Fruit fly (Drosophila melanogaster) whole organism, embryonic: ENCODE data around the gene CG17230.
A peak's percentile ranks its signal among the peaks of the same experiment; 100 is the strongest.

Source experiments
- Aef1 ChIP-seq: fragments of 200-800 bp; sonication (Bioruptor generic); IDR thresholded peaks from 3 replicates; pipeline ENCODE4 v1.3.6; 2022; ENCODE audit warnings: missing biosample characterization, missing genetic modification characterization
- Blimp-1 ChIP-seq: fragments of 200-800 bp; sonication (Bioruptor generic); optimal IDR thresholded peaks from 3 replicates; lab custom pipeline; 2018; ENCODE audit warnings: missing biosample characterization, missing genetic modification characterization, mild to moderate bottlenecking, moderate library complexity, missing genetic modification reagents
- CG10267 ChIP-seq: fragments of 200-800 bp; sonication (Bioruptor generic); optimal IDR thresholded peaks from 2 replicates; lab custom pipeline; 2018; ENCODE audit warnings: missing biosample characterization, mild to moderate bottlenecking, missing genetic modification characterization, moderate library complexity
- CG12104 ChIP-seq: fragments of 200-800 bp; sonication (Bioruptor generic); optimal IDR thresholded peaks from 3 replicates; lab custom pipeline; 2016; ENCODE audit warnings: missing biosample characterization, missing genetic modification characterization
- CG12391 ChIP-seq: fragments of 200-800 bp; sonication (Bioruptor generic); optimal IDR thresholded peaks from 3 replicates; lab custom pipeline; 2018; ENCODE audit warnings: missing biosample characterization, mild to moderate bottlenecking, missing genetic modification characterization, moderate library complexity
- CG12769 ChIP-seq: fragments of 200-800 bp; sonication (Bioruptor generic); optimal IDR thresholded peaks from 2 replicates; lab custom pipeline; 2019; ENCODE audit warnings: missing biosample characterization, mild to moderate bottlenecking, missing genetic modification characterization, moderate library complexity
- CG13287 ChIP-seq: fragments of 200-800 bp; sonication (Bioruptor generic); IDR thresholded peaks from 2 replicates; pipeline ENCODE4 v1.3.6; 2022; ENCODE audit warnings: missing biosample characterization, missing genetic modification characterization; ENCODE audit not compliant: partially characterized antibody
- CG13296 ChIP-seq: fragments of 200-800 bp; sonication (Bioruptor generic); optimal IDR thresholded peaks from 3 replicates; lab custom pipeline; 2018; ENCODE audit warnings: missing biosample characterization, mild to moderate bottlenecking, missing genetic modification characterization
- CG14710 ChIP-seq: fragments of 200-800 bp; sonication (Bioruptor generic); optimal IDR thresholded peaks from 3 replicates; lab custom pipeline; 2019; ENCODE audit warnings: missing biosample characterization, mild to moderate bottlenecking, missing genetic modification characterization, moderate library complexity
- CG15479 ChIP-seq: fragments of 200-800 bp; sonication (Bioruptor generic); optimal IDR thresholded peaks from 3 replicates; lab custom pipeline; 2019; ENCODE audit warnings: missing biosample characterization, mild to moderate bottlenecking, missing genetic modification characterization, moderate library complexity
- CG17328 ChIP-seq: fragments of 200-800 bp; sonication (Bioruptor generic); IDR thresholded peaks from 2 replicates; pipeline ENCODE4 v1.3.6; 2022; ENCODE audit warnings: missing biosample characterization, missing genetic modification characterization
- CG3281 ChIP-seq: fragments of 200-800 bp; sonication (Bioruptor generic); optimal IDR thresholded peaks from 3 replicates; lab custom pipeline; 2017; ENCODE audit warnings: missing biosample characterization, mild to moderate bottlenecking, missing genetic modification characterization
- CG33213 ChIP-seq: fragments of 200-800 bp; sonication (Bioruptor generic); optimal IDR thresholded peaks from 3 replicates; lab custom pipeline; 2016; ENCODE audit warnings: missing biosample characterization, missing genetic modification characterization
- CG34224 ChIP-seq: fragments of 200-800 bp; sonication (Bioruptor generic); IDR thresholded peaks from 3 replicates; pipeline ENCODE4 v1.3.6; 2022; ENCODE audit warnings: missing biosample characterization, missing genetic modification characterization; ENCODE audit not compliant: partially characterized antibody
- CG4360 ChIP-seq: fragments of 200-800 bp; sonication (Bioruptor generic); IDR thresholded peaks from 2 replicates; pipeline ENCODE4 v1.3.6; 2022; ENCODE audit warnings: missing biosample characterization, missing genetic modification characterization
- CG6689 ChIP-seq: fragments of 200-800 bp; sonication (Bioruptor generic); IDR thresholded peaks from 2 replicates; pipeline ENCODE4 v1.3.6; 2022; ENCODE audit warnings: missing biosample characterization, missing genetic modification characterization
- CG9876 ChIP-seq: fragments of 200-800 bp; sonication (Bioruptor generic); optimal IDR thresholded peaks from 2 replicates; lab custom pipeline; 2016; ENCODE audit warnings: missing biosample characterization, missing genetic modification characterization
- CG9932 ChIP-seq: fragments of 200-800 bp; sonication (Bioruptor generic); IDR thresholded peaks from 2 replicates; pipeline ENCODE4 v1.3.6; 2022; ENCODE audit warnings: missing biosample characterization, missing genetic modification characterization
- Dad ChIP-seq: fragments of 200-800 bp; sonication (Bioruptor generic); optimal IDR thresholded peaks from 3 replicates; lab custom pipeline; 2016; ENCODE audit warnings: missing biosample characterization, missing genetic modification characterization
- Dbx ChIP-seq: fragments of 200-800 bp; sonication (Bioruptor generic); IDR thresholded peaks from 3 replicates; pipeline ENCODE4 v1.3.6; 2022; ENCODE audit warnings: missing biosample characterization, missing genetic modification characterization
- Dek ChIP-seq: fragments of 200-800 bp; sonication (Bioruptor generic); optimal IDR thresholded peaks from 3 replicates; lab custom pipeline; 2019; ENCODE audit warnings: missing biosample characterization, mild to moderate bottlenecking, missing genetic modification characterization, moderate library complexity
- E2f2 ChIP-seq: fragments of 200-800 bp; sonication (Bioruptor generic); IDR thresholded peaks from 2 replicates; pipeline ENCODE4 v1.3.6; 2022; ENCODE audit warnings: missing biosample characterization, missing genetic modification characterization
- Eip74EF ChIP-seq, 2 experiments: fragments of 200-800 bp in 1 of 2; fragments of >200 bp in 1 of 2; sonication (Bioruptor generic) in 1 of 2; optimal IDR thresholded peaks; 2 replicates each; lab custom pipeline; 2017 to 2019; ENCODE audit warnings: missing biosample characterization in 2 of 2, missing genetic modification characterization in 2 of 2, mild to moderate bottlenecking in 1 of 2, moderate library complexity in 1 of 2
- Fer1 ChIP-seq: fragments of 200-800 bp; sonication (Bioruptor generic); optimal IDR thresholded peaks from 2 replicates; lab custom pipeline; 2017; ENCODE audit warnings: missing biosample characterization, mild to moderate bottlenecking, missing genetic modification characterization
- HmgD ChIP-seq: fragments of 200-800 bp; sonication (Bioruptor generic); optimal IDR thresholded peaks from 3 replicates; lab custom pipeline; 2016; ENCODE audit warnings: missing biosample characterization, missing genetic modification characterization
- Hr39 ChIP-seq: fragments of >200 bp; optimal IDR thresholded peaks from 2 replicates; lab custom pipeline; 2017
- Lim3 ChIP-seq: fragments of 200-800 bp; sonication (Bioruptor generic); IDR thresholded peaks from 2 replicates; pipeline ENCODE4 v1.3.6; 2022; ENCODE audit warnings: missing biosample characterization, missing genetic modification characterization
- MESR4 ChIP-seq: fragments of 200-800 bp; sonication (Bioruptor generic); optimal IDR thresholded peaks from 2 replicates; lab custom pipeline; 2018; ENCODE audit warnings: missing biosample characterization, mild to moderate bottlenecking, missing genetic modification characterization, moderate library complexity
- NK7.1 ChIP-seq: fragments of 200-800 bp; sonication (Bioruptor generic); optimal IDR thresholded peaks from 3 replicates; lab custom pipeline; 2016; ENCODE audit warnings: missing biosample characterization, missing genetic modification characterization
- Ptx1 ChIP-seq: fragments of 200-800 bp; sonication (Bioruptor generic); IDR thresholded peaks from 2 replicates; pipeline ENCODE4 v1.3.6; 2022; ENCODE audit warnings: missing biosample characterization, missing genetic modification characterization
- Scr ChIP-seq: fragments of 200-800 bp; sonication (Bioruptor generic); IDR thresholded peaks from 2 replicates; pipeline ENCODE4 v1.3.6; 2022; ENCODE audit warnings: missing biosample characterization, missing genetic modification characterization; ENCODE audit not compliant: partially characterized antibody
- Sox102F ChIP-seq: fragments of 200-800 bp; sonication (Bioruptor generic); optimal IDR thresholded peaks from 2 replicates; lab custom pipeline; 2018; ENCODE audit warnings: missing biosample characterization, mild to moderate bottlenecking, missing genetic modification characterization, moderate library complexity
- ac ChIP-seq: fragments of 200-800 bp; sonication (Bioruptor generic); optimal IDR thresholded peaks from 3 replicates; lab custom pipeline; 2017; ENCODE audit warnings: missing biosample characterization, mild to moderate bottlenecking, missing genetic modification characterization
- cad ChIP-seq: fragments of >200 bp; optimal IDR thresholded peaks from 2 replicates; lab custom pipeline; 2017; ENCODE audit warnings: missing biosample characterization, missing genetic modification characterization
- disco-r ChIP-seq: fragments of 200-800 bp; sonication (Bioruptor generic); optimal IDR thresholded peaks from 2 replicates; lab custom pipeline; 2016; ENCODE audit warnings: missing biosample characterization, missing genetic modification characterization
- dm ChIP-seq: fragments of 200-800 bp; sonication (Bioruptor generic); optimal IDR thresholded peaks from 3 replicates; lab custom pipeline; 2016; ENCODE audit warnings: missing biosample characterization, missing genetic modification characterization
- dmrt99B ChIP-seq: fragments of 200-800 bp; sonication (Bioruptor generic); optimal IDR thresholded peaks from 2 replicates; lab custom pipeline; 2018; ENCODE audit warnings: missing biosample characterization, mild to moderate bottlenecking, missing genetic modification characterization, moderate library complexity
- gce ChIP-seq: fragments of 200-800 bp; sonication (Bioruptor generic); IDR thresholded peaks from 3 replicates; pipeline ENCODE4 v1.3.6; 2022; ENCODE audit warnings: missing biosample characterization, missing genetic modification characterization
- gcm2 ChIP-seq: fragments of 200-800 bp; sonication (Bioruptor generic); optimal IDR thresholded peaks from 2 replicates; lab custom pipeline; 2016; ENCODE audit warnings: missing biosample characterization, missing genetic modification characterization
- odd ChIP-seq: fragments of 200-800 bp; sonication (Bioruptor generic); optimal IDR thresholded peaks from 2 replicates; lab custom pipeline; 2017; ENCODE audit warnings: missing biosample characterization, mild to moderate bottlenecking, missing genetic modification characterization
- otp ChIP-seq: fragments of 200-800 bp; sonication (Bioruptor generic); IDR thresholded peaks from 3 replicates; pipeline ENCODE4, ENCODE4 v1.3.6; 2022; ENCODE audit warnings: missing biosample characterization, missing genetic modification characterization
- pros ChIP-seq: fragments of 200-800 bp; sonication (Bioruptor generic); optimal IDR thresholded peaks from 3 replicates; lab custom pipeline; 2019; ENCODE audit warnings: missing biosample characterization, mild to moderate bottlenecking, missing genetic modification characterization, moderate library complexity
- pzg ChIP-seq: fragments of 200-800 bp; sonication (Bioruptor generic); optimal IDR thresholded peaks from 3 replicates; lab custom pipeline; 2018; ENCODE audit warnings: missing biosample characterization, mild to moderate bottlenecking, missing genetic modification characterization, moderate library complexity
- sqz ChIP-seq: fragments of 200-800 bp; sonication (Bioruptor generic); optimal IDR thresholded peaks from 3 replicates; lab custom pipeline; 2018; ENCODE audit warnings: missing biosample characterization, mild to moderate bottlenecking, missing genetic modification characterization
- trem ChIP-seq: fragments of 200-800 bp; optimal IDR thresholded peaks from 3 replicates; lab custom pipeline; 2019; ENCODE audit warnings: missing biosample characterization, mild to moderate bottlenecking, missing genetic modification characterization, moderate library complexity
- vvl ChIP-seq: fragments of 200-800 bp; sonication (Bioruptor generic); IDR thresholded peaks from 2 replicates; pipeline ENCODE4 v1.3.6; 2022; ENCODE audit warnings: missing biosample characterization, missing genetic modification characterization
- z ChIP-seq: fragments of 200-800 bp; sonication (Bioruptor generic); IDR thresholded peaks from 3 replicates; pipeline ENCODE4 v1.3.6; 2022; ENCODE audit warnings: missing biosample characterization, missing genetic modification characterization
- zen ChIP-seq: fragments of 200-800 bp; sonication (Bioruptor generic); optimal IDR thresholded peaks from 3 replicates; lab custom pipeline; 2018; ENCODE audit warnings: missing biosample characterization, mild to moderate bottlenecking, missing genetic modification characterization, moderate library complexity

The CG17230 gene

dm6 chr3R:11412371-11412770, 25.2 kb upstream of the CG17230 start, which contains the start of gene Ipo9 (continued):
- TF ChIP-seq trem (tag; lab: Kevin White, UChicago) (peak; percentile 12), CG10267 (tag; lab: Kevin White, UChicago) (peak; percentile 78), Scr (0 out of 2 replicates have a peak, but pooled peaks have one; percentile 34), z (0 out of 3 replicates have a peak, but pooled peaks have one; percentile 13), CG34224 (GFP tag; lab: Robert Waterston, UW) (peak; percentile 30; the same call in 1 of the 3 replicates), dm (peak; percentile 43), Dad (GFP tag; lab: Kevin White, UChicago) (no peak), NK7.1 (GFP tag; lab: Kevin White, UChicago) (no peak), zen (no peak), vvl (GFP tag; lab: Robert Waterston, UW) (0 out of 2 replicates have a peak, but pooled peaks have one; percentile 16), CG33213 (GFP tag; lab: Kevin White, UChicago) (no peak), otp (GFP tag; lab: Robert Waterston, UW) (no peak), CG9932 (GFP tag; lab: Robert Waterston, UW) (peak; percentile 14; the same call in 1 of the 2 replicates), Dek (tag; lab: Kevin White, UChicago) (no peak), CG12391 (tag; lab: Kevin White, UChicago) (no peak), CG13287 (GFP tag; lab: Robert Waterston, UW) (peak; percentile 44), sqz (GFP tag; lab: Kevin White, UChicago) (no peak), pzg (GFP tag; lab: Kevin White, UChicago) (peak; percentile 46)

- TF ChIP-seq Ptx1 (GFP tag; lab: Robert Waterston, UW), result no peak
- TF ChIP-seq Eip74EF (GFP tag; optimal IDR thresholded peaks at IDR 0.05; lab: Kevin White, UChicago), result no peak
- TF ChIP-seq CG10267 (tag; lab: Kevin White, UChicago), result no peak
- TF ChIP-seq ac (GFP tag; lab: Kevin White, UChicago), result no peak
- no peak for TF ChIP-seq disco-r
- no peak for TF ChIP-seq CG9876 (GFP tag; lab: Kevin White, UChicago)
- no peak for TF ChIP-seq Aef1
- TF ChIP-seq CG14710 (tag; lab: Kevin White, UChicago), result no peak
- TF ChIP-seq dmrt99B (tag; lab: Kevin White, UChicago), result no peak
- no peak for TF ChIP-seq HmgD
- no peak for TF ChIP-seq CG6689
- TF ChIP-seq gce (GFP tag; lab: Robert Waterston, UW), result no peak
- no peak for TF ChIP-seq Blimp-1 (GFP tag; lab: Kevin White, UChicago)
- no peak for TF ChIP-seq MESR4 (GFP tag; lab: Kevin White, UChicago)
- no peak for TF ChIP-seq E2f2 (GFP tag; lab: Robert Waterston, UW)
- no peak for TF ChIP-seq odd (GFP tag; lab: Kevin White, UChicago)
- TF ChIP-seq CG15479 (GFP tag; lab: Kevin White, UChicago), result no peak
- TF ChIP-seq Fer1 (GFP tag; lab: Kevin White, UChicago), result no peak
- TF ChIP-seq, all 482 proteins: peak for 0
These were observed 19.0 kb upstream of the CG17230 start, which contains the start of the genes bumpel and CG45676 for dm6 chr3R:11418568-11418967. TSS of gene bumpel (minus strand) at chr3R:11418668. TSS of gene CG45676 (plus strand) at chr3R:11418885.

- peak; percentile 47 for TF ChIP-seq CG4360 (GFP tag; lab: Robert Waterston, UW)
- TF ChIP-seq Dbx (GFP tag; lab: Robert Waterston, UW), result peak; percentile 96
- TF ChIP-seq CG13296, result peak; percentile 70
- TF ChIP-seq dmrt99B (tag; lab: Kevin White, UChicago), result no peak
- TF ChIP-seq Lim3 (GFP tag; lab: Robert Waterston, UW), result peak; percentile 62; the same call in 1 of the 2 replicates
- no peak for TF ChIP-seq cad (GFP tag; lab: Kevin White, UChicago)
- TF ChIP-seq gcm2, result peak; percentile 83
- no peak for TF ChIP-seq pros
- no peak for TF ChIP-seq CG12769 (tag; lab: Kevin White, UChicago)
- TF ChIP-seq CG17328 (GFP tag; lab: Robert Waterston, UW), result peak; percentile 93
- TF ChIP-seq MESR4 (GFP tag; lab: Kevin White, UChicago), result no peak
- TF ChIP-seq CG3281, result peak; percentile 87
- no peak for TF ChIP-seq Hr39 (lab: Kevin White, UChicago)
- TF ChIP-seq CG12104, result peak; percentile 83
- 0 out of 3 replicates have a peak, but pooled peaks have one; percentile 34 for TF ChIP-seq z
- TF ChIP-seq Sox102F (GFP tag; lab: Kevin White, UChicago), result peak; percentile 92
These were observed 15.9 kb upstream of the CG17230 start, which contains the start of the genes ninaG and Sptz for dm6 chr3R:11421643-11422122. TSS of gene ninaG (minus strand) at chr3R:11421693. TSS of gene Sptz (plus strand) at chr3R:11422092.
